Worm (Caenorhabditis elegans): ENCODE results near the gene pgp-4.

DNA sequence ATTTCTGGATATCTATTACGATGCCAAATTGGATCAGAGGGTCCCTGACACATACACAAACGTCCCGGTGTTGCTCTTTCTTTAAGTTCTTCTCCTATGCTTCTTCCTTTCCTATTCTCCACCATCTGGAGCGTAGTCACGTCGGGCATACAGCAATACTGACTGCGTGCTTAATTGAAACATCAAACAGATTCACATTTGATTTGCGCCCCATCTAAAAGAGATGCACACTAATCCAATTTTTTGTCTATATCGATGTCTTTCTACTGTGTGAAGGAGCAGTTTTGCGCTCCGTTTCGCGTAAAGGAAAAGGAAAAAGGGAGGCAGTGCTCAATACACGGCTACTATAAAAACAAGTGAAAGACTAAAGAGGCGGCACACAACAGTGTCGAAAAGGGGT, 28.9 kb upstream of the pgp-4 start:
- TF ChIP-seq med-1 (GFP tag; optimal IDR thresholded peaks at IDR 0.05; ENCODE audit: insufficient read depth) (no peak), flt-1 (GFP tag; IDR thresholded peaks at IDR 0.05) (no peak)

Measured in whole organism, midembryonic.